Fruit fly (Drosophila melanogaster) Kc167 (cell line): Measurements from ENCODE around the gene Aef1.

ENCODE experiments used
- Myc ChIP-seq: fragments of >200 bp; optimal IDR thresholded peaks from 2 replicates; lab custom pipeline; 2017; ENCODE audit warnings: missing external identifiers
- h ChIP-seq: fragments of >200 bp; optimal IDR thresholded peaks from 3 replicates; lab custom pipeline; 2018; ENCODE audit warnings: missing external identifiers
- insv ChIP-seq: fragments of >200 bp; optimal IDR thresholded peaks from 3 replicates; lab custom pipeline; 2018; ENCODE audit warnings: missing external identifiers

- TF ChIP-seq h (lab: Kevin White, UChicago) (no peak), insv (lab: Kevin White, UChicago) (no peak), Myc (lab: Kevin White, UChicago) (no peak)
Measured at dm6 chr3L:21436089-21436488, 2.9 kb downstream of the Aef1 start.
